Fruit fly (Drosophila melanogaster): ENCODE results near the gene CG45676.

DNA sequence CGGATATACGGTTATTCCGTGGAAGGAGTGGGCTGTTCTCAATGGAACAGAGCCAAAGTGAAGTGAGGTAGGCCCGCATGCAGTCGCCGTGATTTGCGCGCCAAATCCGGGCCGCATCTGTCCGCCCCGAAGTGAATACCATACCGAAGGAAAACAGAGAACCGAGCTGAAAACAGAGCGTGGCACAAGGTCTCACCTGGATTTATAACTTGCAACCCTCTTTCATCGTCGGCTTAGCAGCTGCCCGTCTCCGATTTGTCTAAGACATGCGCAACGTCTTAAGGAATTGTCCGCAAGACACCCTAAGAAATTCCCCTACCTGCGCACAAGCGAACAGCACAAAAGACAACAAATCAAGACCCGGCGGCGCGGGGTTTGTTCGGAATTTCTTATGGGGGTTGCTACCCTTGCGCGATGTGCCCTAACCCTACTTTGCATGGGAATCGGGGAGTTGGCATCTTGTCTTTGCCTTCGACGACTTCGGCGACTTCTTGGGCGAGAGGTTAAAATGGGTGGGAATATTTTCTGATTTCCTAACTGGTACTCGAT, 40.0 kb upstream of the CG45676 start:
- no peak for TF ChIP-seq insv (optimal IDR thresholded peaks at IDR 0.05)
- no peak for TF ChIP-seq psq (optimal IDR thresholded peaks at IDR 0.05)
- no peak for TF ChIP-seq Sin3A (optimal IDR thresholded peaks at IDR 0.05)
- TF ChIP-seq h (optimal IDR thresholded peaks at IDR 0.05): no peak

Measured in Kc167 (cell line).